Worm (Caenorhabditis elegans): ENCODE data around the gene dod-21.

- TF ChIP-seq unc-62 (GFP tag; optimal IDR thresholded peaks at IDR 0.05): no peak
- TF ChIP-seq hsf-1 (GFP tag; IDR thresholded peaks at IDR 0.05): no peak
- TF ChIP-seq F10E7.11 (tag; optimal IDR thresholded peaks at IDR 0.05): no peak
- no peak for TF ChIP-seq dpff-1 (tag; optimal IDR thresholded peaks at IDR 0.05)
- TF ChIP-seq T26A5.8 (tag; optimal IDR thresholded peaks at IDR 0.05): no peak
- no peak for TF ChIP-seq F49E8.2 (tag; optimal IDR thresholded peaks at IDR 0.05; ENCODE audit: insufficient read depth)
These were observed 28.5 kb downstream of the dod-21 start, which contains the start of gene dod-22 for ce11 chrIV:12965074-12965473.
